Worm (Caenorhabditis elegans): Measurements from ENCODE around the gene pqn-57.

ce11 chrX:8362379-8362778 lies 41.6 kb upstream of the pqn-57 start:
- TF ChIP-seq pha-4 (tag; optimal IDR thresholded peaks at IDR 0.05) (no peak), ceh-22 (tag; optimal IDR thresholded peaks at IDR 0.05) (no peak), ama-1 (optimal IDR thresholded peaks at IDR 0.05) (no peak), ceh-30 (tag; optimal IDR thresholded peaks at IDR 0.05) (no peak), C08G9.2 (tag; optimal IDR thresholded peaks at IDR 0.05) (no peak), ttx-3 (tag; optimal IDR thresholded peaks at IDR 0.05) (no peak), ets-4 (tag; optimal IDR thresholded peaks at IDR 0.05) (no peak), lim-6 (tag; optimal IDR thresholded peaks at IDR 0.05) (no peak), pag-3 (tag; optimal IDR thresholded peaks at IDR 0.05; ENCODE audit: borderline replicate concordance) (no peak), tbx-2 (tag; optimal IDR thresholded peaks at IDR 0.05) (no peak), fkh-10 (GFP tag; optimal IDR thresholded peaks at IDR 0.05) (no peak), pqm-1 (tag; optimal IDR thresholded peaks at IDR 0.05) (no peak)
